In the genomic region with DNA sequence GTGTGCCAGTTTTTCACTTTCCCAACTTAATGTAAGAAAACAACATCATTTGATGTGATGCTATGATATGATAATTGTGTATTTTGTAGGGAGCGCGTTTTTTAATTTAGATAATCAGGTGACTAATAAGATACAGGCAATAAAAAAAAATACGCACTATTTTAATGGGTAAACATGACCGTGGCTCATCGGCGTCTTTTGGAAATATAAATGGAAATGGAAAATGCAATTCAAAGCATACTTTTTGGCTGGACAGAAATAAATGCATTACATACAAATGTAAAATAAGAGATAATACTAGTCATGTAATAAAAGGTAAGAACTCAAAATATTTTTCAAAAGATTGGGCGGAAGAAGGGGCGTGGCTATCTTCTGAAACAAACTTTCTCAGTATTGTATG, we compare ENCODE assay signal across 4 fruit fly cellular contexts.
A peak's percentile ranks its signal among the peaks of the same experiment; 100 is the strongest.
TF ChIP-seq lines count a peak whose summit lies in the region.

No protein-coding gene starts in this region.

- peak; percentile 72 for TF ChIP-seq CTCF in whole organism, embryonic (GFP tag; optimal IDR thresholded peaks at IDR 0.05; lab: Kevin White, UChicago)

TF ChIP-seq in whole organism, embryonic, 481 proteins besides CTCF, POLR2A, EP300 and RAD21 (continues in another document):
- no peak for TF ChIP-seq Fer3 (tag; optimal IDR thresholded peaks at IDR 0.05; lab: Kevin White, UChicago)
- peak; percentile 21 for TF ChIP-seq stwl (tag; optimal IDR thresholded peaks at IDR 0.05; lab: Kevin White, UChicago)
- TF ChIP-seq kay (GFP tag; optimal IDR thresholded peaks at IDR 0.05; lab: Kevin White, UChicago) = peak; percentile 43
- no peak for TF ChIP-seq CG3281 (GFP tag; optimal IDR thresholded peaks at IDR 0.05; lab: Kevin White, UChicago)
- peak; percentile 11 for TF ChIP-seq CG15269 (tag; optimal IDR thresholded peaks at IDR 0.05; lab: Kevin White, UChicago)
- no peak for TF ChIP-seq rib (GFP tag; IDR thresholded peaks at IDR 0.05; lab: Robert Waterston, UW)
- TF ChIP-seq pzg (GFP tag; optimal IDR thresholded peaks at IDR 0.05; lab: Kevin White, UChicago) = no peak
- no peak for TF ChIP-seq CG11696 (GFP tag; IDR thresholded peaks at IDR 0.05; lab: Robert Waterston, UW)
- TF ChIP-seq CG2199 (GFP tag; IDR thresholded peaks at IDR 0.05; lab: Robert Waterston, UW) = peak; percentile 57; the same call in 2 of the 3 replicates
- TF ChIP-seq CG7745 (tag; optimal IDR thresholded peaks at IDR 0.05; lab: Kevin White, UChicago) = no peak
- peak; percentile 20 for TF ChIP-seq HmgZ (tag; optimal IDR thresholded peaks at IDR 0.05; lab: Kevin White, UChicago)
- TF ChIP-seq Asciz (GFP tag; optimal IDR thresholded peaks at IDR 0.05; lab: Kevin White, UChicago) = peak; percentile 12
- no peak for TF ChIP-seq CG11093 (GFP tag; IDR thresholded peaks at IDR 0.05; lab: Robert Waterston, UW)
- peak; percentile 45 for TF ChIP-seq Bgb (GFP tag; IDR thresholded peaks at IDR 0.05; lab: Robert Waterston, UW; ENCODE audit: partially characterized antibody)
- TF ChIP-seq NFAT (GFP tag; IDR thresholded peaks at IDR 0.05; lab: Robert Waterston, UW) = no peak
- TF ChIP-seq CG2875 (GFP tag; optimal IDR thresholded peaks at IDR 0.05; lab: Kevin White, UChicago) = no peak
- TF ChIP-seq Dad (GFP tag; optimal IDR thresholded peaks at IDR 0.05; lab: Kevin White, UChicago) = no peak
- TF ChIP-seq gsb-n (tag; optimal IDR thresholded peaks at IDR 0.05; lab: Kevin White, UChicago) = no peak
- peak; percentile 74 for TF ChIP-seq sens (GFP tag; lab: Kevin White, UChicago)
- peak; percentile 41 for TF ChIP-seq grn (GFP tag; optimal IDR thresholded peaks at IDR 0.05; lab: Kevin White, UChicago)
- TF ChIP-seq vvl (GFP tag; IDR thresholded peaks at IDR 0.05; lab: Robert Waterston, UW) = peak; percentile 55; the same call in 1 of the 2 replicates
- no peak for TF ChIP-seq unpg (GFP tag; optimal IDR thresholded peaks at IDR 0.05; lab: Kevin White, UChicago)

TF ChIP-seq in whole organism, prepupa, 60 proteins besides CTCF, POLR2A, EP300 and RAD21:
- TF ChIP-seq fkh (GFP tag; optimal IDR thresholded peaks at IDR 0.05; lab: Kevin White, UChicago) (peak; percentile 28), Sox14 (GFP tag; optimal IDR thresholded peaks at IDR 0.05; lab: Kevin White, UChicago) (no peak), ss (GFP tag; optimal IDR thresholded peaks at IDR 0.05; lab: Kevin White, UChicago) (no peak), spab (GFP tag; optimal IDR thresholded peaks at IDR 0.05; lab: Kevin White, UChicago) (no peak)

TF ChIP-seq in whole organism, pupa, 21 proteins besides CTCF, POLR2A, EP300 and RAD21:
- TF ChIP-seq D1 (tag; optimal IDR thresholded peaks at IDR 0.05; lab: Kevin White, UChicago) (peak; percentile 51), EcR (GFP tag; optimal IDR thresholded peaks at IDR 0.05; lab: Kevin White, UChicago) (no peak)

TF ChIP-seq in whole organism, wandering third instar larva, 38 proteins besides CTCF, POLR2A, EP300 and RAD21:
- TF ChIP-seq Myc (optimal IDR thresholded peaks at IDR 0.05; lab: Kevin White, UChicago) (peak; percentile 56), woc (GFP tag; optimal IDR thresholded peaks at IDR 0.05; lab: Kevin White, UChicago) (no peak)
